Fruit fly (Drosophila melanogaster) ovary, adult (tissue): Measurements from ENCODE around the gene CG5246.

Experiments used
- CG17801 ChIP-seq: fragments of 200-800 bp; optimal IDR thresholded peaks from 2 replicates; lab custom pipeline; 2019; ENCODE audit warnings: missing biosample characterization, mild to moderate bottlenecking, missing genetic modification characterization, moderate library complexity; ENCODE audit not compliant: partially characterized antibody

The CG5246 gene

dm6 chr3R:17126838-17127237, 9.1 kb upstream of the CG5246 start, which contains the start of the genes CG17477 and CG31269:
CG17477 (minus strand) TSS chr3R:17126938.
CG31269 (plus strand) TSS chr3R:17127126.
- TF ChIP-seq CG17801 (GFP tag; lab: Kevin White, UChicago): no peak

dm6 chr3R:17127912-17128311, 8.0 kb upstream of the CG5246 start, which contains the start of gene CG31265:
CG31265 (plus strand) TSS chr3R:17128212.
- no peak for TF ChIP-seq CG17801 (GFP tag; lab: Kevin White, UChicago)

DNA sequence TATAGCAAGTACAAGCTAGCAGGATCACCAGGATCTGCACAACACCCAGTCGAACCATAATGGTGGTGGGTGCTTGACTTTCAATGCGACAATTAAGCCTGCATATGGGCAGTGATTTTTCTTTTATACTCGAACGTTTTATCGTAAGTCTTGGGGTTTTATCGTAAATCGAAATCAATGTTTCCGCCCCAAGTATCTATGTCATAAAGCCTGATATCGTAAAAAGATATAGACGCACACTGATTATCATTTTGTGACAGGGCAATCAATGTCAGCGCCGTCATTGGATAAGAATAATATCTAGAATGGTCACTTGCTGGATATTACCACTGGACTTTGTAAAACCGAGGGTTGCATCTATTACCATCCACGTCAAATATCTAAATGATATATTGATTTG, 5.6 kb upstream of the CG5246 start, which contains the start of gene CG17475:
Gene CG17475 (minus strand): TSS at position 101 of the 400 bp plus-strand sequence.
- no peak for TF ChIP-seq CG17801 (GFP tag; lab: Kevin White, UChicago)

- TF ChIP-seq CG17801 (GFP tag; lab: Kevin White, UChicago): no peak
Observed at dm6 chr3R:17132098-17132712, 3.7 kb upstream of the CG5246 start, which contains the start of the genes CG4053 and CG31266. CG4053 (minus strand) TSS chr3R:17132198. CG31266 (plus strand) TSS chr3R:17132662.

dm6 chr3R:17133897-17134296, 2.0 kb upstream of the CG5246 start, which contains the start of gene CG31267:
CG31267 (plus strand) TSS chr3R:17134197.
- no peak for TF ChIP-seq CG17801 (GFP tag; lab: Kevin White, UChicago)

- no peak for TF ChIP-seq CG17801 (GFP tag; lab: Kevin White, UChicago)
Observed at dm6 chr3R:17137593-17137992, 1.7 kb downstream of the CG5246 start, which contains the start of gene CG5255. CG5255 (plus strand) TSS chr3R:17137893.

DNA sequence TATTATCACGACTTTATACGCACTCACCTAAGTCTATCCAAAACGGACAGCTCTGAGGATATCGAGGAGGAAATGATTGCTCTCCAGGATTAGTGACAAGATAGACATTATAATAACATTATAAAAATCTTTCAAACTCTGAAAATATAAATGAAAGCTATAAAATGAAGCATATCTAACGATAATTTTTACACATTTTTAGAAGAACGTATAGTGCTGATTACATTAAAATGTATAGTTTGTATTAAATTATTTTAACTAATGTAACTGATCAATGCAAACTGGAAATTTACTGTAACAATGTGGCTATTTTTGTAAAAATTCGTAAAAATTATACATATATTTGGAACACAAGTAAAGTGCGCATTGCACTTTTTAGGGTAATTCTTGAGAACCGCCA, 2.8 kb downstream of the CG5246 start, which contains the start of gene CG5265:
Gene CG5265 (plus strand): TSS at position 301 of the 400 bp plus-strand sequence.
- no peak for TF ChIP-seq CG17801 (GFP tag; lab: Kevin White, UChicago)

DNA sequence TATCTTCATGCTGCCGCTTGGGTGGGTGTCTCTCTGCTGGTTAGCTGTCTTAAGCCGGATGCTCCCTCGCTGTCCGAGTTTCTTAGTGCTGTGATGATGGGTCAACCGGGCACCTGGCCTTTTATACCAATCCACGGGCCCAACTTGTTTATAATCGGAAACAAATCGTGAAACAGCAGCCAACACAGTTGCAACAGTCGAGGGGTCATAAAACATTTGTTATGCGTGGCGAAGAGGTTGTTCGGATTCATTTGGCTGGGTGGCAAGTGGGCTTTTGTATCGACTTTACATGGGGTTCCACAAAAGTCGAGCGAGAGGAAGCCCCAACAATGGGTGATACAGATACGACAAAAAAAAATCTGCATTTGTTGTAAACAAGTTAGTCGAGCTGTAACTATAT, 6.4 kb downstream of the CG5246 start, which contains the start of gene TwdlW:
Gene TwdlW (minus strand): TSS at position 101 of the 400 bp plus-strand sequence.
- no peak for TF ChIP-seq CG17801 (GFP tag; lab: Kevin White, UChicago)

DNA sequence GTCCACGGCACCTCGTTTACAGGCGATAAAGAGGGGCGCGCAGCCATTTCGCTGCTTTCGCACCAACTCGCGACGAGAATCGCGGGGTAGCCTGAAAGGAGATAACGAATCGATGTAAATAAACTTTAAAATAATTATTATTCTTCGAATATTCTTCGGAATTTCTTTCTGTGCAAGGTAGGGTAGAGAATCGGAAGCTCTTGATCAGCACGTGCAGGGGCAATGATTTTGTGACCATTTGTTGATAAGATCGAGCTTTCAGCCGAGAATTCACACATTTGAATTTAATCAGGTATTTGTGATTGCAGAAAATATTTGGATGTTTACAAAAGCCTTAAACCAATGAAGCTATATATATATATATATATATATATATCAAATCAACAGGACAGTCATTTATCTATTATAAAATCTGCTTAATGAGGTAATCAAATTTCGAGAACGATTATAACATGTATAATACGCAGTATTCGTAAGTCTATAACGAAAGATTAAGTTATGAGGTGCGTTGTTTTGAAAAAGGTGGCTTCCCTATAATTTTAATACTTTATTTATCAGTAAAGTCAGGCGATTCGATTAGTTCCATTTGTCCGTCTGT, 11.8 kb downstream of the CG5246 start:
- TF ChIP-seq CG17801 (GFP tag; lab: Kevin White, UChicago): no peak

DNA sequence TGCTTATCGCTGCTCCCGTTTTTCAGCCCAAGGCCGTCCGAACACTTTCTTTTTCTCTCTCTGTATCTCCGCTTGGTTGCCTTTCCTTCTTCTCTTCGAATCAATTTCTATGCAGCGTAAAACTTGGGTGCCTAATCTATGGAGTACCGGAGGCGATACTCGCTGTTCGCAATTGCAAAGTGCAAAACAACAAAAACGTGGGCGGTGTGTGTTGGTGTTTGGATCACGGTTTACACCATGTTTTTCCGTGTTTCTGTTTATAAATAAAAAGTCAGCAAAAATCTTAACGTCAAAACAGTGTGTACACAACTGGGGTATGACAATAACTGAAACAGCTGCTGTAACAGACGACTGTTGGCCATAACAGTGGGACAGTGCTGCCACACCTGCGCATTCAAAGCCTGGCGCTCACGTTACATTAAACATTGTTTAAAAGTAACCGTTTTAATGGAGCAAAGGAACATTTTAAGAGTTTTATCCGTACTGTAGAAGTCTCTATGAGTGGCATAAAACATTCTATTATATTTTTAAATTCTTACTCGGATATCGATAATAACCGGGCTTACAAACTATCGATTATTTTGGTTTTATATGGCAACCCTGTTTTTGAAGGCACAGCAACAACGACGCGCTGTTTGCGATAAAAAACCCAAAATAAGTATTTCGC, 13.3 kb downstream of the CG5246 start, which contains the start of the genes m-cup and Det:
Gene m-cup (minus strand): TSS at position 333 of the 667 bp plus-strand sequence.
Gene Det (plus strand): TSS at position 588 of the 667 bp plus-strand sequence.
- peak; percentile 44 for TF ChIP-seq CG17801 (GFP tag; lab: Kevin White, UChicago)

DNA sequence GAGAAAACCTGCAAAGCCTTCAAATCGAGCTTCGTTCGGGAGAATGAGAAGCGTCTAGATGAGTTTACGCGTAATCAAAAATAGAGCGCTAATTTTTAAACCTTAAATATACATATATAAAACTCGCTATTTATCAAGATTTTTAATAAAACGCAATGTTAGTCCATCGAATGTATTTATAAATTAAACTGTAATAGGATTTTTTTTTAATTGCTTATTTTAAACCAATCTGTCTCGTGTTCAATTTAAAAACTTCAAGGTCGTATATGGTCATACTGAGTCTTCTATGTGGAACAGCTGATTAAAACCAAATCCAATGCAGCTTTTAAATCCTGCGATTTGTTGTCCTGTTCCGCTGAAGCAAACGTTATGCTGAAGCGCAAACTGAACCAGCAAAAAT, 14.4 kb downstream of the CG5246 start, which contains the start of gene Smug:
Gene Smug (plus strand): TSS at position 301 of the 400 bp plus-strand sequence.
- no peak for TF ChIP-seq CG17801 (GFP tag; lab: Kevin White, UChicago)

DNA sequence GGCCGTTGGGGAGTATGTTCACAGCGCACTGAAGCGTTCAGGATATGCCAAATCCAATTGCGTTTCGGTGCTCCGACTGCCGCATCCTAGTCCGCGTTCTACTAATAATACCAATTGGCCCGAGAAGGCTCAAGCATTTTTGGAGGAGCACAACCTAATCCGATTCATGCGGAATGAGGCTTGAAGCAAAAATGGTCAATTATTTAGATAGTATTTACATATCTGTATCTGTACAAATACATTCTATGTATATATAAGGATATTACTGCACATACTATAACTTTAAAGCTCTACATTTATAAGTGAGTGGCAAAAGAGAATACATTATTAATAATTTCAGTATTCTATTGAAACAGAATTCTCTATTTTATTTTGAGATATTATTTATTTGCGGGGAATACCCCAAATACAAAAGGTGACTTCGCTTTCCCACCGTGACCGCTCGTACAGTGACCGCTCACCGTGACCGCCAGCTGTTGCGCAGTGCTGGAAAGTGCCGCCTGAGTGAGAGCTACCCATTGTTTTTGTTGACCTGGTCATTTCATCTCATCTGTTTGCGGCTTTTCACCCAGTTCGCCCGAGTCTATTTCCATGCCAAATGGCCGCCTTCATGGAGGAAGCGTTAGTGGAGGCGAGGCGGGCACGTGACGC, 15.6 kb downstream of the CG5246 start, which contains the start of gene CG5292:
Gene CG5292 (plus strand): TSS at position 486 of the 651 bp plus-strand sequence.
- peak; percentile 27 for TF ChIP-seq CG17801 (GFP tag; lab: Kevin White, UChicago)

dm6 chr3R:17178140-17178539, 42.2 kb downstream of the CG5246 start:
- no peak for TF ChIP-seq CG17801 (GFP tag; lab: Kevin White, UChicago)
